Worm (Caenorhabditis elegans): ENCODE data around the gene W08G11.3.

DNA sequence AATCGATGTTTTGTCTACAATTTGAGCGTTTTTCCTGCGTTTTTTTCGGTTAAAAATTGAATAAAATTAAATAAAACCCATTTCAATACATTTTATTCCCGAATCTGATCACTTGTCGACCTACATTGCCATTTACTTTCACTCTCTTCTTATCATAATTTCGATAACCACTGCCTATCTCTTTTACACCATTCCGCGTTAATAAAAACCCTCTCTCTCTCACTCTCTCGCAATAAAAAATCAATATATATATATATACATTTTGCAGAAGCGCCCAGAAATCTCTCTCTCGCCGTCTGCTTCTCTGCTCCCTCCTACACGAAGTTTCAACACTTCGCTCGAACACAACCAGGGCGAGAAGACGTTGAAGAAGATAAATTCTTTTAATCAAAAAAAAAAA lies 10.2 kb upstream of the W08G11.3 start, which contains the start of gene pptr-1:
- TF ChIP-seq ceh-28 (tag; optimal IDR thresholded peaks at IDR 0.05) (no peak), daf-12 (tag; optimal IDR thresholded peaks at IDR 0.05) (no peak), daf-8 (GFP tag; IDR thresholded peaks at IDR 0.05) (no peak), fkh-10 (GFP tag; optimal IDR thresholded peaks at IDR 0.05) (no peak), nhr-77 (tag; optimal IDR thresholded peaks at IDR 0.05) (no peak)

All from whole organism, L4 larva.